Worm (Caenorhabditis elegans) whole organism, L1 larva: ENCODE data around the gene nhr-30.

Experiments used
- irx-1 ChIP-seq: sonication (generic microtip); optimal IDR thresholded peaks from 2 replicates; lab custom pipeline; 2016; ENCODE audit warnings: missing genetic modification characterization, missing compliant biosample characterization
- jun-1 ChIP-seq: fragments of 150-350 bp; optimal IDR thresholded peaks from 2 replicates; lab custom pipeline; 2014; ENCODE audit warnings: missing biosample characterization, missing genetic modification reagents, missing genetic modification characterization
- nhr-28 ChIP-seq: fragments of 150-350 bp; optimal IDR thresholded peaks from 2 replicates; lab custom pipeline; 2014; ENCODE audit warnings: missing biosample characterization, missing genetic modification characterization

DNA sequence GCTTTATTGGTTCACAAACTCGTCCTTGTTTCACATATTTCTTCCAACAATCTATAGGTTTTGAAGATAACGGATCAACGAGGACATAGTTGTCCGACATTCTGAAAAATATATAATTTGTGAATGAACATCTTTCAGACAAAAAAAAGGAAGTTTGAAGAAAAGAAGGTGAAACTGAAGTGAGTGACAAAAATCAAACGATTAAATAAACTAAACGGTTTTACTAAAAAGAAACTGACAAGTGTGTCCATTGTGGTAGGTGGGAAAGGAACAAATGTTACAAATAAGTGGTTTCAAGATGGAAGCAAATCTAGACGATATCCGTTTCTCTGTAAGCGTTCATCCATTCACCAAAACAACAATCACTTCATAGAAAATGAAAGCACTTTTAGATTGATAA lies 17.4 kb downstream of the nhr-30 start, which contains the start of gene C25E10.12:
- TF ChIP-seq irx-1 (tag; lab: Kevin White, UChicago) (no peak), nhr-28 (no peak), jun-1 (tag; lab: Kevin White, UChicago) (no peak)
